Fruit fly (Drosophila melanogaster): ENCODE measurements around the gene CG44153.

CG44153 gene

DNA sequence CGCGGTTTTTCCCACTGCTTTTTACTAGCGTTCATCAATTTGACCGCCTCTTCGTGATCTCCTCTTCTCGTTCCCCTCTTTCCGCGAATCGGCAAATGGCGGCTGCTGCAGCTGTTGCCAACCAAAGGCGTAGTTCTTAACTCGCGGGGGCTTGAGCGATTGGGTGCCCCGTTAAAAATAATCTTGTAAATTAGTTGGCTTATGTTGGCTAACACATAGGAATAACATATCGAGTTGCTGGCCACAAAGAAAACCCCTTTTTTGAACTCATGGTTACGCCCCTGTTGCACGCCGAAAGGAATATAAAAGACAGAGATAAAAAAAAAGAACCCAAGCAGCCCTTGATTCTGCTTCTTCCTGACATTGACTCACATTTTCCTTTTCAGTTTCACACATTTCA lies 122.8 kb downstream of the CG44153 start (continued):
- TF ChIP-seq CG3838 (GFP tag; optimal IDR thresholded peaks at IDR 0.05) = no peak
- no peak for TF ChIP-seq Fer2 (tag; optimal IDR thresholded peaks at IDR 0.05)
- TF ChIP-seq pb (GFP tag; optimal IDR thresholded peaks at IDR 0.05) = peak; percentile 18
- peak; percentile 75 for TF ChIP-seq unpg (GFP tag; optimal IDR thresholded peaks at IDR 0.05)
- no peak for TF ChIP-seq CG34376 (GFP tag; optimal IDR thresholded peaks at IDR 0.05)
- TF ChIP-seq CG9817 (tag; optimal IDR thresholded peaks at IDR 0.05) = no peak
- peak; percentile 86 for TF ChIP-seq CG10959 (GFP tag; IDR thresholded peaks at IDR 0.05)
- TF ChIP-seq vfl (GFP tag; optimal IDR thresholded peaks at IDR 0.05) = no peak
- TF ChIP-seq wor (GFP tag; IDR thresholded peaks at IDR 0.05) = peak; percentile 67
- TF ChIP-seq CG30431 (GFP tag; optimal IDR thresholded peaks at IDR 0.05) = peak; percentile 85
- TF ChIP-seq usp (GFP tag; optimal IDR thresholded peaks at IDR 0.05) = no peak
- TF ChIP-seq da (GFP tag; optimal IDR thresholded peaks at IDR 0.05) = peak; percentile 28
- TF ChIP-seq Eip74EF (GFP tag; optimal IDR thresholded peaks at IDR 0.05) = peak in 1 of 2 experiments; percentile 10
- no peak for TF ChIP-seq Doc2 (GFP tag; IDR thresholded peaks at IDR 0.05)
- TF ChIP-seq CG2129 (GFP tag; IDR thresholded peaks at IDR 0.05; ENCODE audit: partially characterized antibody) = no peak
- peak; percentile 82 for TF ChIP-seq Hsf (GFP tag; optimal IDR thresholded peaks at IDR 0.05)
- TF ChIP-seq CG4707 (GFP tag; optimal IDR thresholded peaks at IDR 0.05) = no peak
- TF ChIP-seq CG11085 (GFP tag; IDR thresholded peaks at IDR 0.05) = peak; percentile 50
- no peak for TF ChIP-seq Hr39 (optimal IDR thresholded peaks at IDR 0.05)
- TF ChIP-seq CG15269 (tag; optimal IDR thresholded peaks at IDR 0.05) = peak; percentile 50
- TF ChIP-seq Oli (tag; optimal IDR thresholded peaks at IDR 0.05) = peak; percentile 73
- TF ChIP-seq repo (GFP tag; optimal IDR thresholded peaks at IDR 0.05) = no peak
- no peak for TF ChIP-seq cg (GFP tag; optimal IDR thresholded peaks at IDR 0.05)
- peak; percentile 27 for TF ChIP-seq Neu2 (GFP tag; optimal IDR thresholded peaks at IDR 0.05; ENCODE audit: borderline replicate concordance)
- no peak for TF ChIP-seq CG8290 (GFP tag; optimal IDR thresholded peaks at IDR 0.05)
- TF ChIP-seq CG8290 (tag; optimal IDR thresholded peaks at IDR 0.05) = peak in 1 of 2 experiments; percentile 77
- TF ChIP-seq HLHmδ (GFP tag; optimal IDR thresholded peaks at IDR 0.05) = no peak
- peak; percentile 79 for TF ChIP-seq slbo (GFP tag; IDR thresholded peaks at IDR 0.05)
- TF ChIP-seq prd (optimal IDR thresholded peaks at IDR 0.05) = no peak
- TF ChIP-seq prd (GFP tag; IDR thresholded peaks at IDR 0.05) = peak; percentile 93
- peak; percentile 18 for TF ChIP-seq Hmr (GFP tag; optimal IDR thresholded peaks at IDR 0.05)
- TF ChIP-seq CG5180 (GFP tag; optimal IDR thresholded peaks at IDR 0.05) = peak; percentile 24
- peak; percentile 64; the same call in 1 of the 3 replicates for TF ChIP-seq CG7357 (GFP tag; IDR thresholded peaks at IDR 0.05)
- TF ChIP-seq exex (tag; optimal IDR thresholded peaks at IDR 0.05) = no peak
- TF ChIP-seq jumu (GFP tag; optimal IDR thresholded peaks at IDR 0.05) = peak; percentile 81
- no peak for TF ChIP-seq Myb (GFP tag; optimal IDR thresholded peaks at IDR 0.05)
- TF ChIP-seq C15 (GFP tag; IDR thresholded peaks at IDR 0.05) = peak; percentile 38; the same call in 1 of the 3 replicates
- TF ChIP-seq BEAF-32 (GFP tag; optimal IDR thresholded peaks at IDR 0.05) = no peak
- no peak for TF ChIP-seq CG12299 (tag; optimal IDR thresholded peaks at IDR 0.05)
- peak; percentile 75 for TF ChIP-seq CG1602 (GFP tag; optimal IDR thresholded peaks at IDR 0.05)
- TF ChIP-seq CG33213 (GFP tag; optimal IDR thresholded peaks at IDR 0.05) = peak; percentile 67
- TF ChIP-seq CG13894 (tag; optimal IDR thresholded peaks at IDR 0.05) = no peak
- peak; percentile 72 for TF ChIP-seq CG11456 (GFP tag; IDR thresholded peaks at IDR 0.05)
- peak; percentile 32 for TF ChIP-seq CG13123 (GFP tag; optimal IDR thresholded peaks at IDR 0.05)
- peak; percentile 49 for TF ChIP-seq CG12769 (tag; optimal IDR thresholded peaks at IDR 0.05)
- TF ChIP-seq CG8388 (GFP tag; optimal IDR thresholded peaks at IDR 0.05) = peak; percentile 60
- peak; percentile 62 for TF ChIP-seq lilli (GFP tag; optimal IDR thresholded peaks at IDR 0.05)
- TF ChIP-seq CG33557 (GFP tag; optimal IDR thresholded peaks at IDR 0.05) = peak; percentile 9
- TF ChIP-seq ab (GFP tag; optimal IDR thresholded peaks at IDR 0.05) = no peak
- peak; percentile 90 for TF ChIP-seq otp (GFP tag; IDR thresholded peaks at IDR 0.05)
- peak; percentile 84 for TF ChIP-seq H2.0 (GFP tag; IDR thresholded peaks at IDR 0.05)
- TF ChIP-seq CG3995 (GFP tag; optimal IDR thresholded peaks at IDR 0.05) = no peak

All from whole organism, embryonic.